Worm (Caenorhabditis elegans) whole organism, L4 larva: ENCODE data around the gene T22D1.1.

ENCODE experiments used
- F26F4.8 ChIP-seq: fragments of 200-800 bp; sonication (Bioruptor generic); conservative IDR thresholded peaks from 2 replicates; pipeline ENCODE4 v1.3.6; 2022; ENCODE audit warnings: missing genetic modification characterization, missing compliant biosample characterization
- Y105C5A.15 ChIP-seq: fragments of 200-800 bp; sonication (Bioruptor generic); IDR thresholded peaks from 2 replicates; pipeline ENCODE4 v1.3.6; 2022; ENCODE audit warnings: missing genetic modification characterization, missing compliant biosample characterization
- Y5F2A.4 ChIP-seq: fragments of 200-800 bp; sonication (Bioruptor generic); optimal IDR thresholded peaks from 2 replicates; lab custom pipeline; 2018; ENCODE audit warnings: mild to moderate bottlenecking, missing genetic modification characterization, missing compliant biosample characterization
- ama-1 ChIP-seq: fragments of 150-350 bp; optimal IDR thresholded peaks from 2 replicates; lab custom pipeline; 2014; ENCODE audit warnings: inconsistent platforms, mixed read lengths
- arid-1 ChIP-seq: fragments of 200-800 bp; sonication (Bioruptor generic); conservative IDR thresholded peaks from 2 replicates; pipeline ENCODE4 v1.3.6; 2022; ENCODE audit warnings: missing genetic modification reagents, missing genetic modification characterization, missing compliant biosample characterization
- ceh-28 ChIP-seq: fragments of 150-350 bp; optimal IDR thresholded peaks from 2 replicates; lab custom pipeline; 2014; ENCODE audit warnings: missing biosample characterization, missing genetic modification reagents, missing genetic modification characterization
- ceh-82 ChIP-seq: sonication (generic microtip); optimal IDR thresholded peaks from 2 replicates; lab custom pipeline; 2017; ENCODE audit warnings: missing biosample characterization, missing genetic modification characterization
- ces-1 ChIP-seq: fragments of 150-350 bp; sonication (generic microtip); optimal IDR thresholded peaks from 4 replicates; lab custom pipeline; 2014; ENCODE audit warnings: missing biosample characterization, missing genetic modification reagents, missing genetic modification characterization
- ctbp-1 ChIP-seq: fragments of 200-800 bp; sonication (Bioruptor generic); IDR thresholded peaks from 2 replicates; pipeline ENCODE4 v1.3.6; 2022; ENCODE audit warnings: missing genetic modification reagents, missing genetic modification characterization, missing compliant biosample characterization
- dmd-6 ChIP-seq: fragments of 200-800 bp; sonication (Bioruptor generic); IDR thresholded peaks from 2 replicates; pipeline ENCODE4 v1.3.6; 2022; ENCODE audit warnings: missing genetic modification reagents, missing genetic modification characterization, missing compliant biosample characterization
- dve-1 ChIP-seq: sonication (generic microtip); optimal IDR thresholded peaks from 2 replicates; lab custom pipeline; 2017; ENCODE audit warnings: antibody characterized with exemption, mild to moderate bottlenecking, missing genetic modification characterization, missing compliant biosample characterization; ENCODE audit not compliant: insufficient read depth
- egl-27 ChIP-seq: sonication (generic microtip); optimal IDR thresholded peaks from 3 replicates; lab custom pipeline; 2017; ENCODE audit warnings: missing biosample characterization, missing genetic modification reagents, missing genetic modification characterization
- egl-43 ChIP-seq: fragments of 200-800 bp; sonication (Bioruptor generic); IDR thresholded peaks from 2 replicates; pipeline ENCODE4 v1.3.6; 2022; ENCODE audit warnings: missing genetic modification reagents, missing genetic modification characterization, missing compliant biosample characterization
- fos-1 ChIP-seq: fragments of 150-350 bp; optimal IDR thresholded peaks from 2 replicates; lab custom pipeline; 2014; ENCODE audit warnings: missing biosample characterization, missing genetic modification characterization
- gei-8 ChIP-seq: fragments of 200-800 bp; sonication (Bioruptor generic); optimal IDR thresholded peaks from 2 replicates; lab custom pipeline; 2018; ENCODE audit warnings: mild to moderate bottlenecking, missing genetic modification characterization, missing compliant biosample characterization
- hlh-11 ChIP-seq: fragments of 200-800 bp; sonication (Bioruptor generic); optimal IDR thresholded peaks from 2 replicates; lab custom pipeline; 2018; ENCODE audit warnings: mild to moderate bottlenecking, missing genetic modification characterization, missing compliant biosample characterization
- hlh-30 ChIP-seq: sonication (generic microtip); optimal IDR thresholded peaks from 2 replicates; lab custom pipeline; 2017; ENCODE audit warnings: antibody characterized with exemption, mild to moderate bottlenecking, missing genetic modification characterization, missing compliant biosample characterization; ENCODE audit not compliant: insufficient read depth
- lin-13 ChIP-seq: fragments of 150-350 bp; optimal IDR thresholded peaks from 2 replicates; lab custom pipeline; 2014; ENCODE audit warnings: missing biosample characterization, missing genetic modification reagents, missing genetic modification characterization
- lin-38 ChIP-seq: fragments of 200-800 bp; sonication (Bioruptor generic); IDR thresholded peaks from 2 replicates; pipeline ENCODE4 v1.3.6; 2022; ENCODE audit warnings: missing genetic modification reagents, missing genetic modification characterization, missing compliant biosample characterization
- mdl-1 ChIP-seq, 2 experiments: fragments of 150-350 bp in 1 of 2; sonication (generic microtip) in 1 of 2; optimal IDR thresholded peaks; 2 replicates each; lab custom pipeline; 2014 to 2017; ENCODE audit warnings: missing biosample characterization in 2 of 2, missing genetic modification characterization in 2 of 2
- mep-1 ChIP-seq: fragments of 150-350 bp; sonication (generic microtip); optimal IDR thresholded peaks from 3 replicates; lab custom pipeline; 2014; ENCODE audit warnings: missing biosample characterization, missing genetic modification characterization
- mes-2 ChIP-seq: sonication (generic microtip); optimal IDR thresholded peaks from 2 replicates; lab custom pipeline; 2016; ENCODE audit warnings: missing genotype, mild to moderate bottlenecking, missing genetic modification characterization, missing compliant biosample characterization; ENCODE audit not compliant: poor library complexity, severe bottlenecking
- mxl-3 ChIP-seq: fragments of 200-800 bp; sonication (Bioruptor generic); optimal IDR thresholded peaks from 2 replicates; lab custom pipeline; 2018; ENCODE audit warnings: mild to moderate bottlenecking, missing genetic modification characterization, missing compliant biosample characterization
- nhr-42 ChIP-seq: fragments of 200-800 bp; sonication (Bioruptor generic); IDR thresholded peaks from 2 replicates; pipeline ENCODE4 v1.3.6; 2022; ENCODE audit warnings: missing genetic modification characterization, missing compliant biosample characterization
- nhr-48 ChIP-seq: sonication (generic microtip); optimal IDR thresholded peaks from 2 replicates; lab custom pipeline; 2016; ENCODE audit warnings: mild to moderate bottlenecking, missing genetic modification characterization, missing compliant biosample characterization
- pha-4 ChIP-seq, 2 experiments: fragments of 150-350 bp in 1 of 2; fragments of 200-800 bp in 1 of 2; sonication (Bioruptor generic) in 1 of 2; IDR thresholded peaks in 1 of 2; optimal IDR thresholded peaks in 1 of 2; 2 replicates each; pipeline versions ENCODE4 v1.3.6 to Lab custom; 2014 to 2022; ENCODE audit warnings: missing genetic modification characterization in 2 of 2, missing genetic modification reagents in 2 of 2, missing biosample characterization in 1 of 2, missing compliant biosample characterization in 1 of 2
- rbr-2 ChIP-seq: sonication (generic microtip); optimal IDR thresholded peaks from 2 replicates; lab custom pipeline; 2016; ENCODE audit warnings: missing genotype, missing genetic modification characterization, missing compliant biosample characterization
- set-16 ChIP-seq: fragments of 200-800 bp; sonication (Bioruptor generic); IDR thresholded peaks from 2 replicates; pipeline ENCODE4 v1.3.6; 2022; ENCODE audit warnings: missing genetic modification reagents, missing genetic modification characterization, missing compliant biosample characterization
- snpc-1.2 ChIP-seq: fragments of 200-800 bp; sonication (Bioruptor generic); IDR thresholded peaks from 2 replicates; pipeline ENCODE4 v1.3.6; 2022; ENCODE audit warnings: missing genetic modification reagents, missing genetic modification characterization, missing compliant biosample characterization
- spr-3 ChIP-seq: fragments of 200-800 bp; sonication (Bioruptor generic); optimal IDR thresholded peaks from 2 replicates; lab custom pipeline; 2018; ENCODE audit warnings: mild to moderate bottlenecking, missing genetic modification characterization, missing compliant biosample characterization
- unc-130 ChIP-seq: sonication (generic microtip); optimal IDR thresholded peaks from 2 replicates; lab custom pipeline; 2016; ENCODE audit warnings: missing genetic modification reagents, missing genetic modification characterization, missing compliant biosample characterization
- unc-39 ChIP-seq: sonication (generic microtip); optimal IDR thresholded peaks from 2 replicates; lab custom pipeline; 2017; ENCODE audit warnings: missing biosample characterization, missing genetic modification characterization
- unc-62 ChIP-seq, 3 experiments: fragments of 150-350 bp in 1 of 3; sonication (generic microtip); optimal IDR thresholded peaks in 2 of 3; peaks in 1 of 3; 1 replicate in 1 of 3; 2 replicates in 2 of 3; lab custom pipeline; 2014 to 2017; ENCODE audit warnings: missing biosample characterization in 3 of 3, missing genetic modification characterization in 3 of 3, missing genetic modification reagents in 3 of 3, missing genotype in 1 of 3
- vab-7 ChIP-seq: fragments of 200-800 bp; sonication (Bioruptor generic); IDR thresholded peaks from 2 replicates; pipeline ENCODE4 v1.3.6; 2022; ENCODE audit warnings: missing genetic modification reagents, missing genetic modification characterization, missing compliant biosample characterization
- zfp-2 ChIP-seq: sonication (generic microtip); optimal IDR thresholded peaks from 2 replicates; lab custom pipeline; 2016; ENCODE audit warnings: mild to moderate bottlenecking, missing genetic modification characterization, missing compliant biosample characterization
- zip-11 ChIP-seq: fragments of 200-800 bp; sonication (Bioruptor generic); IDR thresholded peaks from 2 replicates; pipeline ENCODE4 v1.3.6; 2022; ENCODE audit warnings: missing genetic modification characterization, missing compliant biosample characterization
- zip-2 ChIP-seq: fragments of 150-350 bp; optimal IDR thresholded peaks from 2 replicates; lab custom pipeline; 2014; ENCODE audit warnings: missing biosample characterization, missing genetic modification characterization
- ztf-11 ChIP-seq: fragments of 150-350 bp; optimal IDR thresholded peaks from 2 replicates; lab custom pipeline; 2014; ENCODE audit warnings: missing biosample characterization, missing genetic modification characterization

T22D1.1 gene

ce11 chrIV:6904606-6905005 is 18.6 kb upstream of the T22D1.1 start:
- no peak for TF ChIP-seq zfp-2 (tag; lab: Kevin White, UChicago)
- TF ChIP-seq unc-62 (GFP tag; optimal IDR thresholded peaks at IDR 0.05 in 1 of 2; lab: Kevin White, UChicago) = peak in 1 of 2 experiments; percentile 92
- no peak for TF ChIP-seq unc-62 (tag; optimal IDR thresholded peaks at IDR 0.05; lab: Kevin White, UChicago)

ce11 chrIV:6905428-6905827 is 17.7 kb upstream of the T22D1.1 start:
- no peak for TF ChIP-seq mes-2 (tag; lab: Kevin White, UChicago)
- TF ChIP-seq nhr-42 (GFP tag; lab: Robert Waterston, UW) = no peak
- no peak for TF ChIP-seq set-16 (GFP tag; lab: Robert Waterston, UW)
- TF ChIP-seq hlh-11 (tag; lab: Kevin White, UChicago) = no peak
- no peak for TF ChIP-seq gei-8 (GFP tag; lab: Kevin White, UChicago)
- no peak for TF ChIP-seq ama-1 (lab: Kevin White, UChicago)
- no peak for TF ChIP-seq dve-1 (tag; lab: Kevin White, UChicago)
- no peak for TF ChIP-seq egl-43 (GFP tag; lab: Robert Waterston, UW)
- TF ChIP-seq unc-39 = no peak
- no peak for TF ChIP-seq ceh-82 (tag; lab: Kevin White, UChicago)
- no peak for TF ChIP-seq spr-3 (GFP tag; lab: Kevin White, UChicago)
- no peak for TF ChIP-seq Y105C5A.15 (GFP tag; lab: Robert Waterston, UW)
- 0 out of 2 replicates have a peak, but pooled peaks have one; percentile 16 for TF ChIP-seq F26F4.8 (GFP tag; lab: Robert Waterston, UW)
- TF ChIP-seq lin-13 (GFP tag; lab: Kevin White, UChicago) = no peak
- no peak for TF ChIP-seq mep-1 (tag; lab: Kevin White, UChicago)
- TF ChIP-seq ctbp-1 (GFP tag; lab: Robert Waterston, UW) = no peak
- no peak for TF ChIP-seq zip-2 (tag; lab: Kevin White, UChicago)
- TF ChIP-seq unc-130 (GFP tag; lab: Kevin White, UChicago) = peak; percentile 5
- TF ChIP-seq lin-38 (GFP tag; lab: Robert Waterston, UW) = peak; percentile 41; the same call in 1 of the 2 replicates
- no peak for TF ChIP-seq mdl-1 (tag; optimal IDR thresholded peaks at IDR 0.05; lab: Kevin White, UChicago)
- no peak for TF ChIP-seq rbr-2 (tag; lab: Kevin White, UChicago)
- TF ChIP-seq egl-27 (tag; lab: Kevin White, UChicago) = no peak
- no peak for TF ChIP-seq vab-7 (GFP tag; lab: Robert Waterston, UW)
- no peak for TF ChIP-seq mxl-3
- TF ChIP-seq nhr-48 (tag; lab: Kevin White, UChicago) = no peak
- TF ChIP-seq ztf-11 (tag; lab: Kevin White, UChicago) = no peak
- no peak for TF ChIP-seq Y5F2A.4 (GFP tag; lab: Kevin White, UChicago)
- no peak for TF ChIP-seq ceh-28 (tag; lab: Kevin White, UChicago)
- TF ChIP-seq ces-1 (GFP tag; lab: Kevin White, UChicago) = no peak
- 0 out of 2 replicates have a peak, but pooled peaks have one; percentile 9 for TF ChIP-seq pha-4 (GFP tag; IDR thresholded peaks at IDR 0.05; lab: Robert Waterston, UW)
- no peak for TF ChIP-seq pha-4 (tag; optimal IDR thresholded peaks at IDR 0.05; lab: Kevin White, UChicago)
- TF ChIP-seq hlh-30 (tag; lab: Kevin White, UChicago) = no peak
- TF ChIP-seq arid-1 (GFP tag; lab: Robert Waterston, UW) = 0 out of 2 replicates have a peak, but pooled peaks have one; percentile 44
- peak; percentile 76; the same call in 1 of the 2 replicates for TF ChIP-seq snpc-1.2
- TF ChIP-seq fos-1 (tag; lab: Kevin White, UChicago) = no peak
- TF ChIP-seq dmd-6 (GFP tag; lab: Robert Waterston, UW) = no peak
- TF ChIP-seq zip-11 (GFP tag; lab: Robert Waterston, UW) = no peak
- no peak for TF ChIP-seq unc-62 (GFP tag; optimal IDR thresholded peaks at IDR 0.05 in 1 of 2; lab: Kevin White, UChicago)
- no peak for TF ChIP-seq unc-62 (tag; optimal IDR thresholded peaks at IDR 0.05; lab: Kevin White, UChicago)
- TF ChIP-seq, all 104 proteins: peak for 6
